Comparison of ENCODE assay signal across 1 fruit fly cellular context in the genomic region with DNA sequence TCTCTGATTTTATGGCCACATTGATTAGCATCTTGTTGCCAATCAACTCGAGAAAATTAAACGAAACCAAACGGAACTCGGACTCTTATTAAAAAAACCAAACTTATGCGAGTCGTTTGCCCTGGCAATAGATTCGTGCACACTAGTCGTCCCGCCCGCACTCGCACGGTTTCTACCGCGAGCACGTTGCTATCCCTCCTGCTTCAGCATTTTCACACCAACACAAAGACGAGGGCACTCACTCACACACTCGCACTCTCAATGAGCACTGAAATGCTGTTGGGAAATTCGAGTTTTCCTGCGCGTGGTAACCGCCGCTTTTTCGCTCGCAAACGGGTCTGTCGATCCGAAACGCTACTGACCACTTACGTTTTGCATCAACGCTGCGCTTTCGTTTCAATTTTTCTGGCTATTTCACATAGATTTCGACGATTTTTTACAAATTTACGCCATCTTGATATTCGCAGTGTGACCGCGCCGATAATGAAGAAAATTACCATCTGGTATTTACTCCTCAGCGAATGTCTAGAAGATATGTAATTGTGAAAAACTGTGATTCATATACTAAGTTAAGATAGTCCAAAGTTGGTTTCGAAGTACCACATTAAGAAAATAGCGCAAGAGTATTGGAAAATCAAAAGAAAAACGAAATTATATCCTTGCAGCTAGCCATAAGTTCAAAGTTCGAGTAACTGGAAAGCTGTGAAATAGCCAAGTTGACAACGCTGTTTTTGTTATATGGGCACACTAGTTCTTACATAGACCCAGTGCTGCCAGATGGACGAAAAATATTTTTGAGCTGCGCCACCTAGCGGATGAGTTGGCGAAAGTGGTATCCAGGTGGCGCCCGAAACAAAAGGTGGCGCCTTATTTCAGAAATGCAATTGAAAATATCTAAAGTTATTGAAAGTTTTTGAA.
TF ChIP-seq lines count a peak whose summit lies in the region.

dco (minus strand) TSS at position 503 of the 918 bp plus-strand sequence.

TF ChIP-seq in whole organism, embryonic, 481 proteins besides CTCF, POLR2A, EP300 and RAD21 (continued from another document and continues in another):
- peak in 1 of 3 experiments; percentile 1 for TF ChIP-seq lola (GFP tag; optimal IDR thresholded peaks at IDR 0.05; lab: Kevin White, UChicago)
- peak; percentile 88 for TF ChIP-seq Mrtf (GFP tag; IDR thresholded peaks at IDR 0.05; lab: Robert Waterston, UW)
- peak; percentile 61 for TF ChIP-seq Xrp1 (GFP tag; IDR thresholded peaks at IDR 0.05; lab: Robert Waterston, UW)
- peak; percentile 3 for TF ChIP-seq twi (tag; optimal IDR thresholded peaks at IDR 0.05; lab: Kevin White, UChicago)
- no peak for TF ChIP-seq sna (GFP tag; IDR thresholded peaks at IDR 0.05; lab: Robert Waterston, UW; ENCODE audit: partially characterized antibody)
- TF ChIP-seq CG15696 (tag; optimal IDR thresholded peaks at IDR 0.05; lab: Kevin White, UChicago) = peak; percentile 90
- TF ChIP-seq tap (tag; optimal IDR thresholded peaks at IDR 0.05; lab: Kevin White, UChicago) = no peak
- no peak for TF ChIP-seq ab (GFP tag; optimal IDR thresholded peaks at IDR 0.05; lab: Kevin White, UChicago)
- TF ChIP-seq jumu (GFP tag; optimal IDR thresholded peaks at IDR 0.05; lab: Kevin White, UChicago) = peak; percentile 81
- TF ChIP-seq gt (GFP tag; IDR thresholded peaks at IDR 0.05; lab: Robert Waterston, UW) = no peak
- TF ChIP-seq CG4820 (GFP tag; optimal IDR thresholded peaks at IDR 0.05; lab: Kevin White, UChicago) = peak; percentile 72
- peak; percentile 19; the same call in 1 of the 2 replicates for TF ChIP-seq Atf6 (GFP tag; IDR thresholded peaks at IDR 0.05; lab: Robert Waterston, UW)
- TF ChIP-seq CG4404 (GFP tag; IDR thresholded peaks at IDR 0.05; lab: Robert Waterston, UW) = peak; percentile 68
- no peak for TF ChIP-seq nerfin-1 (tag; optimal IDR thresholded peaks at IDR 0.05; lab: Kevin White, UChicago)
- peak; percentile 72 for TF ChIP-seq lilli (GFP tag; optimal IDR thresholded peaks at IDR 0.05; lab: Kevin White, UChicago)
- peak; percentile 97 for TF ChIP-seq cg (GFP tag; optimal IDR thresholded peaks at IDR 0.05; lab: Kevin White, UChicago)
- peak; percentile 42 for TF ChIP-seq jing (GFP tag; optimal IDR thresholded peaks at IDR 0.05; lab: Kevin White, UChicago)
- peak; percentile 67 for TF ChIP-seq Usf (GFP tag; optimal IDR thresholded peaks at IDR 0.05; lab: Kevin White, UChicago)
- peak in 1 of 2 experiments; percentile 28 for TF ChIP-seq Eip74EF (GFP tag; optimal IDR thresholded peaks at IDR 0.05; lab: Kevin White, UChicago)
- peak; percentile 8 for TF ChIP-seq lbe (GFP tag; optimal IDR thresholded peaks at IDR 0.05; lab: Kevin White, UChicago)
- no peak; the same call in 1 of the 2 replicates for TF ChIP-seq CG4360 (GFP tag; IDR thresholded peaks at IDR 0.05; lab: Robert Waterston, UW)
- TF ChIP-seq zen (tag; optimal IDR thresholded peaks at IDR 0.05; lab: Kevin White, UChicago) = peak; percentile 79
- peak; percentile 78 for TF ChIP-seq sob (GFP tag; IDR thresholded peaks at IDR 0.05; lab: Robert Waterston, UW)
- TF ChIP-seq exex (tag; optimal IDR thresholded peaks at IDR 0.05; lab: Kevin White, UChicago) = no peak
- TF ChIP-seq Antp (GFP tag; optimal IDR thresholded peaks at IDR 0.05; lab: Kevin White, UChicago) = peak; percentile 73
- peak; percentile 97 for TF ChIP-seq MESR4 (GFP tag; optimal IDR thresholded peaks at IDR 0.05; lab: Kevin White, UChicago)
- TF ChIP-seq slp2 (GFP tag; optimal IDR thresholded peaks at IDR 0.05; lab: Kevin White, UChicago) = peak; percentile 65
- TF ChIP-seq schlank (tag; optimal IDR thresholded peaks at IDR 0.05; lab: Kevin White, UChicago) = no peak
- peak; percentile 91 for TF ChIP-seq CG9876 (GFP tag; optimal IDR thresholded peaks at IDR 0.05; lab: Kevin White, UChicago)
- TF ChIP-seq CG2120 (GFP tag; optimal IDR thresholded peaks at IDR 0.05; lab: Kevin White, UChicago) = peak; percentile 77
- TF ChIP-seq tin (GFP tag; optimal IDR thresholded peaks at IDR 0.05; lab: Kevin White, UChicago) = peak; percentile 91
- no peak for TF ChIP-seq BtbVII (GFP tag; optimal IDR thresholded peaks at IDR 0.05; lab: Kevin White, UChicago)
- TF ChIP-seq sens (GFP tag; lab: Kevin White, UChicago) = peak; percentile 84
- TF ChIP-seq D19A (tag; optimal IDR thresholded peaks at IDR 0.05; lab: Kevin White, UChicago) = peak; percentile 5
- peak; percentile 77 for TF ChIP-seq CG9215 (GFP tag; IDR thresholded peaks at IDR 0.05; lab: Robert Waterston, UW)
- no peak for TF ChIP-seq toy (GFP tag; IDR thresholded peaks at IDR 0.05; lab: Robert Waterston, UW)
- TF ChIP-seq CG15073 (GFP tag; optimal IDR thresholded peaks at IDR 0.05; lab: Kevin White, UChicago) = no peak
- peak; percentile 71 for TF ChIP-seq ara (GFP tag; IDR thresholded peaks at IDR 0.05; lab: Robert Waterston, UW)
- TF ChIP-seq Sry-δ (GFP tag; optimal IDR thresholded peaks at IDR 0.05; lab: Kevin White, UChicago) = peak; percentile 55
- TF ChIP-seq CG18262 (tag; optimal IDR thresholded peaks at IDR 0.05; lab: Kevin White, UChicago) = peak; percentile 58
- peak; percentile 69; the same call in 1 of the 2 replicates for TF ChIP-seq CG42726 (GFP tag; IDR thresholded peaks at IDR 0.05; lab: Robert Waterston, UW; ENCODE audit: partially characterized antibody)
- peak; percentile 40 for TF ChIP-seq CG17385 (GFP tag; optimal IDR thresholded peaks at IDR 0.05; lab: Kevin White, UChicago)
- TF ChIP-seq CG15601 (tag; optimal IDR thresholded peaks at IDR 0.05; lab: Kevin White, UChicago) = no peak
- TF ChIP-seq CG1792 (GFP tag; optimal IDR thresholded peaks at IDR 0.05; lab: Kevin White, UChicago) = peak; percentile 30
- 0 out of 2 replicates have a peak, but pooled peaks have one; percentile 41 for TF ChIP-seq CG16779 (GFP tag; IDR thresholded peaks at IDR 0.05; lab: Robert Waterston, UW)
- no peak for TF ChIP-seq Drgx (GFP tag; IDR thresholded peaks at IDR 0.05; lab: Robert Waterston, UW)
- TF ChIP-seq CG10543 (GFP tag; optimal IDR thresholded peaks at IDR 0.05; lab: Kevin White, UChicago) = peak; percentile 28
- TF ChIP-seq CG6791 (GFP tag; IDR thresholded peaks at IDR 0.05; lab: Robert Waterston, UW; ENCODE audit: partially characterized antibody) = 0 out of 3 replicates have a peak, but pooled peaks have one; percentile 34
- TF ChIP-seq CG14014 (GFP tag; IDR thresholded peaks at IDR 0.05; lab: Robert Waterston, UW) = peak; percentile 74
- peak; percentile 76 for TF ChIP-seq CG10366 (GFP tag; IDR thresholded peaks at IDR 0.05; lab: Robert Waterston, UW)
- peak; percentile 95 for TF ChIP-seq Sry-β (GFP tag; optimal IDR thresholded peaks at IDR 0.05; lab: Kevin White, UChicago)
- TF ChIP-seq sisA (GFP tag; IDR thresholded peaks at IDR 0.05; lab: Robert Waterston, UW) = peak; percentile 95
- peak; percentile 72; the same call in 1 of the 3 replicates for TF ChIP-seq ase (GFP tag; IDR thresholded peaks at IDR 0.05; lab: Robert Waterston, UW)
- no peak for TF ChIP-seq Tbp (GFP tag; optimal IDR thresholded peaks at IDR 0.05; lab: Kevin White, UChicago)
- no peak for TF ChIP-seq CG13775 (GFP tag; optimal IDR thresholded peaks at IDR 0.05; lab: Kevin White, UChicago)
- no peak for TF ChIP-seq fru (optimal IDR thresholded peaks at IDR 0.05; lab: Kevin White, UChicago)
- TF ChIP-seq CoRest (tag; optimal IDR thresholded peaks at IDR 0.05; lab: Kevin White, UChicago) = peak; percentile 65
- peak; percentile 79 for TF ChIP-seq emc (GFP tag; optimal IDR thresholded peaks at IDR 0.05; lab: Kevin White, UChicago)
- peak; percentile 80 for TF ChIP-seq CG17829 (tag; optimal IDR thresholded peaks at IDR 0.05; lab: Kevin White, UChicago)
- TF ChIP-seq CG32772 (GFP tag; IDR thresholded peaks at IDR 0.05; lab: Robert Waterston, UW) = peak; percentile 92
- TF ChIP-seq ham (GFP tag; IDR thresholded peaks at IDR 0.05; lab: Robert Waterston, UW) = no peak
- TF ChIP-seq Ets97D (GFP tag; optimal IDR thresholded peaks at IDR 0.05; lab: Kevin White, UChicago) = peak; percentile 82
- no peak for TF ChIP-seq CG7963 (GFP tag; IDR thresholded peaks at IDR 0.05; lab: Robert Waterston, UW; ENCODE audit: partially characterized antibody)
- TF ChIP-seq CG13287 (GFP tag; IDR thresholded peaks at IDR 0.05; lab: Robert Waterston, UW; ENCODE audit: partially characterized antibody) = peak; percentile 5; the same call in 1 of the 2 replicates
- 0 out of 3 replicates have a peak, but pooled peaks have one; percentile 19 for TF ChIP-seq CG11695 (GFP tag; IDR thresholded peaks at IDR 0.05; lab: Robert Waterston, UW)
- TF ChIP-seq CG12391 (tag; optimal IDR thresholded peaks at IDR 0.05; lab: Kevin White, UChicago) = no peak
- peak; percentile 66 for TF ChIP-seq CG17912 (GFP tag; optimal IDR thresholded peaks at IDR 0.05; lab: Kevin White, UChicago)
- peak; percentile 16 for TF ChIP-seq CG6813 (GFP tag; optimal IDR thresholded peaks at IDR 0.05; lab: Kevin White, UChicago)
- TF ChIP-seq oc (tag; optimal IDR thresholded peaks at IDR 0.05; lab: Kevin White, UChicago) = no peak
- TF ChIP-seq CG4328 (GFP tag; optimal IDR thresholded peaks at IDR 0.05; lab: Kevin White, UChicago) = peak; percentile 68
- peak; percentile 67 for TF ChIP-seq CG1603 (tag; optimal IDR thresholded peaks at IDR 0.05; lab: Kevin White, UChicago)
- TF ChIP-seq Stat92E (GFP tag; optimal IDR thresholded peaks at IDR 0.05; lab: Kevin White, UChicago) = peak in 1 of 3 experiments; percentile 55
- TF ChIP-seq Hmx (GFP tag; optimal IDR thresholded peaks at IDR 0.05; lab: Kevin White, UChicago) = no peak
- TF ChIP-seq PHDP (tag; optimal IDR thresholded peaks at IDR 0.05; lab: Kevin White, UChicago) = peak; percentile 23
- TF ChIP-seq Adf1 (GFP tag; IDR thresholded peaks at IDR 0.05; lab: Robert Waterston, UW) = no peak
- TF ChIP-seq CG2129 (GFP tag; IDR thresholded peaks at IDR 0.05; lab: Robert Waterston, UW; ENCODE audit: partially characterized antibody) = no peak
- peak; percentile 69 for TF ChIP-seq CG1647 (GFP tag; optimal IDR thresholded peaks at IDR 0.05; lab: Kevin White, UChicago)
- TF ChIP-seq tna (GFP tag; IDR thresholded peaks at IDR 0.05; lab: Robert Waterston, UW; ENCODE audit: partially characterized antibody) = peak; percentile 6; the same call in 1 of the 2 replicates
- peak; percentile 44 for TF ChIP-seq CG13894 (tag; optimal IDR thresholded peaks at IDR 0.05; lab: Kevin White, UChicago)
- TF ChIP-seq h (optimal IDR thresholded peaks at IDR 0.05; lab: Kevin White, UChicago) = no peak
- TF ChIP-seq Ets65A (GFP tag; lab: Kevin White, UChicago) = peak; percentile 99
- peak; percentile 73 for TF ChIP-seq Hr3 (GFP tag; optimal IDR thresholded peaks at IDR 0.05; lab: Kevin White, UChicago)
- TF ChIP-seq nmo (GFP tag; optimal IDR thresholded peaks at IDR 0.05; lab: Kevin White, UChicago) = peak; percentile 73
- peak; percentile 80; the same call in 1 of the 4 replicates for TF ChIP-seq chinmo (GFP tag; IDR thresholded peaks at IDR 0.05; lab: Robert Waterston, UW; ENCODE audit: partially characterized antibody)
- no peak for TF ChIP-seq CG12299 (tag; optimal IDR thresholded peaks at IDR 0.05; lab: Kevin White, UChicago)
- TF ChIP-seq CG7786 (GFP tag; optimal IDR thresholded peaks at IDR 0.05; lab: Kevin White, UChicago) = peak; percentile 50
- peak; percentile 72 for TF ChIP-seq CG18764 (GFP tag; optimal IDR thresholded peaks at IDR 0.05; lab: Kevin White, UChicago)
- TF ChIP-seq jigr1 (GFP tag; IDR thresholded peaks at IDR 0.05; lab: Robert Waterston, UW) = peak; percentile 76; the same call in 2 of the 3 replicates
- peak; percentile 25 for TF ChIP-seq sd (tag; optimal IDR thresholded peaks at IDR 0.05; lab: Kevin White, UChicago)
- TF ChIP-seq CG31224 (GFP tag; IDR thresholded peaks at IDR 0.05; lab: Robert Waterston, UW) = peak; percentile 10; the same call in 1 of the 2 replicates
- TF ChIP-seq Meics (GFP tag; optimal IDR thresholded peaks at IDR 0.05; lab: Kevin White, UChicago) = peak; percentile 81
- no peak for TF ChIP-seq nom (GFP tag; optimal IDR thresholded peaks at IDR 0.05; lab: Kevin White, UChicago)
- peak; percentile 22 for TF ChIP-seq HmgD (GFP tag; optimal IDR thresholded peaks at IDR 0.05; lab: Kevin White, UChicago)
- peak; percentile 14 for TF ChIP-seq Fer2 (tag; optimal IDR thresholded peaks at IDR 0.05; lab: Kevin White, UChicago)
- TF ChIP-seq so (GFP tag; IDR thresholded peaks at IDR 0.05; lab: Robert Waterston, UW) = peak; percentile 50; the same call in 1 of the 3 replicates
- TF ChIP-seq CG6654 (GFP tag; optimal IDR thresholded peaks at IDR 0.05; lab: Kevin White, UChicago) = peak; percentile 21
- TF ChIP-seq CG43689 (GFP tag; IDR thresholded peaks at IDR 0.05; lab: Robert Waterston, UW) = no peak
- peak; percentile 43 for TF ChIP-seq Abd-B (GFP tag; optimal IDR thresholded peaks at IDR 0.05; lab: Kevin White, UChicago)
- peak; percentile 84 for TF ChIP-seq CG17359 (tag; optimal IDR thresholded peaks at IDR 0.05; lab: Kevin White, UChicago)
- peak; percentile 51 for TF ChIP-seq amos (GFP tag; IDR thresholded peaks at IDR 0.05; lab: Robert Waterston, UW; ENCODE audit: partially characterized antibody)
- TF ChIP-seq Kr (GFP tag; optimal IDR thresholded peaks at IDR 0.05; lab: Kevin White, UChicago) = no peak
- TF ChIP-seq CG6254 (GFP tag; optimal IDR thresholded peaks at IDR 0.05; lab: Kevin White, UChicago) = no peak
- TF ChIP-seq CG12155 (GFP tag; optimal IDR thresholded peaks at IDR 0.05; lab: Kevin White, UChicago) = peak; percentile 51
- no peak for TF ChIP-seq grn (GFP tag; optimal IDR thresholded peaks at IDR 0.05; lab: Kevin White, UChicago)
- peak; percentile 46 for TF ChIP-seq NC2β (GFP tag; optimal IDR thresholded peaks at IDR 0.05; lab: Kevin White, UChicago)
- peak; percentile 48 for TF ChIP-seq CG10565 (GFP tag; optimal IDR thresholded peaks at IDR 0.05; lab: Kevin White, UChicago)
- peak; percentile 69 for TF ChIP-seq CG30431 (GFP tag; optimal IDR thresholded peaks at IDR 0.05; lab: Kevin White, UChicago)
- peak; percentile 29 for TF ChIP-seq HmgZ (tag; optimal IDR thresholded peaks at IDR 0.05; lab: Kevin White, UChicago)
- TF ChIP-seq YL-1 (GFP tag; optimal IDR thresholded peaks at IDR 0.05; lab: Kevin White, UChicago) = peak; percentile 89
- peak; percentile 42 for TF ChIP-seq bigmax (GFP tag; optimal IDR thresholded peaks at IDR 0.05; lab: Kevin White, UChicago)
- no peak for TF ChIP-seq CG14860 (GFP tag; IDR thresholded peaks at IDR 0.05; lab: Robert Waterston, UW; ENCODE audit: partially characterized antibody)
- peak; percentile 75 for TF ChIP-seq NfI (GFP tag; optimal IDR thresholded peaks at IDR 0.05; lab: Kevin White, UChicago)
- TF ChIP-seq Doc2 (GFP tag; IDR thresholded peaks at IDR 0.05; lab: Robert Waterston, UW) = 0 out of 2 replicates have a peak, but pooled peaks have one; percentile 28
- peak; percentile 22 for TF ChIP-seq pita (GFP tag; optimal IDR thresholded peaks at IDR 0.05; lab: Kevin White, UChicago)
- TF ChIP-seq CG6175 (GFP tag; IDR thresholded peaks at IDR 0.05; lab: Robert Waterston, UW) = peak; percentile 19; the same call in 1 of the 3 replicates
- TF ChIP-seq eyg (GFP tag; optimal IDR thresholded peaks at IDR 0.05; lab: Kevin White, UChicago) = no peak
